Worm (Caenorhabditis elegans): ENCODE data around the gene taf-8.

taf-8 gene

DNA sequence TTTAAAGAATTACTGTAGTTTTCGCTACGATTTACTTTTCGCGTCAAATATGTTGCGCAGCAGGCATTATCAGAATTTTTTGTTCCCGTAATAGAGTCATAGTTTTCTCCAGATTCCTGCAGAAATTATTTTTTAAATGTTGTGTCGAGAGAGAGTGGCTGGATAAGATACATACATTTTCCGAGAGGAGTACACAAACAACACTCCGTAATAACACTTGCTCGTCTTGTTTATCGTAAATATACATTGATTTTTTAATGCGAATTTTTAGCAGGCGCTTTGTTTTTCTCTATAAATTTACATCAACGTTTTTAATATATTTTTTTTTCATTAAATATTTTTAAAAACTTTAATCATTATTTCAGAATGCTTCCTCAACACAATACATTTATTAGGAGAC lies at the start of gene taf-8:
Gene taf-8 (plus strand): TSS at position 360 of the 400 bp plus-strand sequence.
- peak; percentile 69 for TF ChIP-seq ces-1 (GFP tag; optimal IDR thresholded peaks at IDR 0.05)
- TF ChIP-seq lsy-2 (tag; optimal IDR thresholded peaks at IDR 0.05) = peak; percentile 53
- TF ChIP-seq drap-1 (GFP tag; optimal IDR thresholded peaks at IDR 0.05) = no peak
- peak; percentile 31 for TF ChIP-seq pha-4 (tag; optimal IDR thresholded peaks at IDR 0.05)
- TF ChIP-seq tbx-8 (GFP tag; optimal IDR thresholded peaks at IDR 0.05) = no peak
- TF ChIP-seq elt-1 (tag; optimal IDR thresholded peaks at IDR 0.05; ENCODE audit: borderline replicate concordance, insufficient read depth) = no peak

DNA sequence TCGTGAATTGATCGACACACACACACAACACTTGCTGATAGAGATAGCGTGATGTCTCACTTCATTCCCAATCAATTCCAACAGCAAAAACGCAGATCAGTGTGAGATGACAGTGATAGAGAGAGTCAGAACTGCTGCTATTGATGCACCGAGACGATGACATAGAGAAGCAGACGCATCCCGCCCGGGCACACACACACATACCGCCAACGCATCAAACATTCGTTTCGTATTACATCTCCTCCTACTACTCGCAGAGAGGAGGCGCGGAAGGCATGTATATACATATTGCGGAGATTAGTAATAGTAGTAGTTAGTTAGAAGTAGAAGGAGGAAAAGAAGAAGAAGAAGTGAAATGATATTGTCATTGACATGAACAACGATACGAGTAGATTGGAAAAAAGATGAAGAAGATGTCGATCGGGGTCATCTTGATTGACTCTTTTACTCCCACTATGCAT lies 49.7 kb upstream of the taf-8 start:
- no peak for TF ChIP-seq nhr-237 (tag; optimal IDR thresholded peaks at IDR 0.05)
- TF ChIP-seq mep-1 (tag; optimal IDR thresholded peaks at IDR 0.05) = no peak
- TF ChIP-seq flh-1 (GFP tag; optimal IDR thresholded peaks at IDR 0.05) = no peak
- no peak for TF ChIP-seq ceh-43 (GFP tag; optimal IDR thresholded peaks at IDR 0.05)
- peak; percentile 85 for TF ChIP-seq elt-1 (tag; optimal IDR thresholded peaks at IDR 0.05; ENCODE audit: borderline replicate concordance, insufficient read depth)
- TF ChIP-seq nhr-28 (tag; optimal IDR thresholded peaks at IDR 0.05) = no peak
- no peak for TF ChIP-seq pha-4 (tag; optimal IDR thresholded peaks at IDR 0.05)
- no peak for TF ChIP-seq unc-39 (tag; optimal IDR thresholded peaks at IDR 0.05)
- TF ChIP-seq elt-3 (tag; optimal IDR thresholded peaks at IDR 0.05) = no peak
- no peak for TF ChIP-seq mls-2 (tag; optimal IDR thresholded peaks at IDR 0.05)
- TF ChIP-seq bed-3 (GFP tag; optimal IDR thresholded peaks at IDR 0.05) = no peak
- peak; percentile 63 for TF ChIP-seq unc-120 (tag; optimal IDR thresholded peaks at IDR 0.05; ENCODE audit: poor library complexity, severe bottlenecking)
- no peak for TF ChIP-seq sem-2 (GFP tag; optimal IDR thresholded peaks at IDR 0.05)
- no peak for TF ChIP-seq cnd-1 (tag; optimal IDR thresholded peaks at IDR 0.05)
- no peak for TF ChIP-seq ceh-83 (GFP tag; optimal IDR thresholded peaks at IDR 0.05)
- no peak for TF ChIP-seq nhr-12 (tag; optimal IDR thresholded peaks at IDR 0.05)
- TF ChIP-seq nhr-76 (tag; optimal IDR thresholded peaks at IDR 0.05) = no peak
- no peak for TF ChIP-seq ces-1 (GFP tag; optimal IDR thresholded peaks at IDR 0.05)
- TF ChIP-seq M03D4.4 (tag; optimal IDR thresholded peaks at IDR 0.05) = no peak
- TF ChIP-seq tbx-8 (GFP tag; optimal IDR thresholded peaks at IDR 0.05) = no peak
- peak; percentile 70 for TF ChIP-seq hlh-1 (tag; optimal IDR thresholded peaks at IDR 0.05)
- peak; percentile 84 for TF ChIP-seq unc-62 (GFP tag; optimal IDR thresholded peaks at IDR 0.05)
- TF ChIP-seq drap-1 (GFP tag; optimal IDR thresholded peaks at IDR 0.05) = peak; percentile 42
- TF ChIP-seq ham-2 (GFP tag; optimal IDR thresholded peaks at IDR 0.05) = peak; percentile 63
- no peak for TF ChIP-seq blmp-1 (tag; optimal IDR thresholded peaks at IDR 0.05)
- TF ChIP-seq ztf-11 (tag; optimal IDR thresholded peaks at IDR 0.05) = no peak
- no peak for TF ChIP-seq lin-32 (GFP tag; optimal IDR thresholded peaks at IDR 0.05)

DNA sequence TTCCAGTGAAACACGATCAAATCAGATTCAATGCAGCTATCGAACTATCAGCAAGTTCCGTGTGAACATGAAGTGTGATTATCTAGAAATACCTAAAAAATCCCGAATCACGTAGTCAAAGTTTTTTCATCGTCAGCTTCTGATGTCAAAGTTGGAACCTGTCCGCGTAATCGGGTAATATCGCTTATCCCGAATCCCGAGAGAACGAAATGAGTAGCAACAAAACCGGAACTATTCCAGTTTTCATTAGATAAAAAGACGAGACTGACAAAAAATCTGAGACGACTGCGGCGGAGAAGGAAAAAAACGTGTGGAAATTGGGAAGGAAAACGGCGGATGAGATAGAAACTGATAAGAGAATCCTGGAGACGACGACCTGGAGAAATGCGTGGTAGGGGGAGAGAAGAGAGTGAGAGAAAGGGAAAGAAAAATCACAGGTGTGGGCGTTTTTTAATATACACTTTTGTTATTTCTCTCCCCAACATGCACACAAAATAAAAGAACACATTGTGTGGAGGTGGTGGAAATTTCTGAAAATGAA lies 49.1 kb upstream of the taf-8 start:
- no peak for TF ChIP-seq zip-8 (tag; optimal IDR thresholded peaks at IDR 0.05)
- TF ChIP-seq elt-1 (tag; optimal IDR thresholded peaks at IDR 0.05; ENCODE audit: borderline replicate concordance, insufficient read depth) = peak; percentile 26

DNA sequence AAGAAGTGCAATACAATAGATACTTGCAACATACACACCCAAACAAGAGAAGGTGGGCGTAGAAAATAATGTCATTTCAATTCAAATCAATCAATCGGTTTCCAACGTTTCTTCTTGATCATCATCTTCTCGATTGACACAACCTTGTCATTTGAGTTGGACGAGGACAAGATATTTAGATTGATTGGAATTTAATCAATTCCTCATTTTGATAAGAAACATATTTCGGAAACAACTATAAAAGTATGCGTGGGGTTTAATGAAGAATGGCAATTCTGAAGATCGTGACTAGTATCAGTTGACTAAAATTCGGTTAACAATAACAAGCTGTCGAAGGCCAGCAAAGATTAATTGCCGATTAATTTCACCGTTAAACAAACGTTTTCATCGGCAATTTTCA lies 48.5 kb upstream of the taf-8 start:
- TF ChIP-seq pha-4 (tag; optimal IDR thresholded peaks at IDR 0.05) = no peak
- TF ChIP-seq unc-62 (GFP tag; optimal IDR thresholded peaks at IDR 0.05) = peak; percentile 60

DNA sequence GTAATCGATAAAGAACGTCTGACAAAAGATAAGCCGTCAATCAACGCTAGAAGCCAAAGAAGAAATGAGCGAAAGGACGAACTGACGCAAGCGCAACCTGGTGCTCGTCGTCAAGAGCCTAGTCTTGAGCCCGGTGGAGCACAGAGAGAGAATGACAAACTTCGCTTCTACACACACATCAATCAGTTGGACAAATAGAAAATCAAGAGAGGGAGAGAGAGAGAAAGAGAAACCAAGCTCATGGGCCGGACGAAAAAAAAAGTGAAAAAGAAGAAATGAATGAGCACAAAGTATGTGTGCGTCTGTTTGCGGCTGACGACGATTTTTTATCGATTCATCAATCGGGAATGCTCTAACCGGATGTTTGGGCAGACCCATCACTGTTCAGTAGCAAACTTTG lies 48.0 kb upstream of the taf-8 start:
- TF ChIP-seq unc-120 (tag; optimal IDR thresholded peaks at IDR 0.05; ENCODE audit: poor library complexity, severe bottlenecking) (peak; percentile 39), unc-62 (GFP tag; optimal IDR thresholded peaks at IDR 0.05) (peak; percentile 90), hlh-1 (tag; optimal IDR thresholded peaks at IDR 0.05) (peak; percentile 67), mab-5 (tag; optimal IDR thresholded peaks at IDR 0.05) (no peak)

DNA sequence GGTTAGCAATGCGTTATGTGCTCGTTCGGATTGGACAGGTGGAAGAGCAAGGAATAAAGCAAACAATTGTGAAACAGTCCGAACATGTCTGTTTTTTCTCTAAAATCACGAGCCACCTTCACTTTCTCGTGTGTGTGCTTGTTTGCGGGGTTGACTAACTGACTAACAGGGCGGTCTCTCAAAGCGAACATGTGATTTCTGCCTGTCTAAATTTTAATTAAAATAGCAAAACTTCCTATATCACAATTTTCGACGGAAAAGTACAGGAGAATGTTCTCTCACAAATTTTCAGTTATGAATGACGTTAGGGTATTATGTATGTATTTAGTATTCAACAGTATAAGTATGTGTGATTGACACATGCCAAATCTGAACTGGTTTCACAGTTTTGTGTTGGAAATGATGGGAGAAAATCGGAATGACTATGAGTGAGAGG lies 47.2 kb upstream of the taf-8 start:
- TF ChIP-seq ztf-11 (tag; optimal IDR thresholded peaks at IDR 0.05) = no peak
- no peak for TF ChIP-seq ceh-43 (GFP tag; optimal IDR thresholded peaks at IDR 0.05)
